Fruit fly (Drosophila melanogaster) whole organism, embryonic: ENCODE measurements around the gene Mcm5.

Experiments
- Abd-B ChIP-seq: fragments of 200-800 bp; sonication (Bioruptor generic); optimal IDR thresholded peaks from 2 replicates; lab custom pipeline; 2018; ENCODE audit warnings: missing biosample characterization, mild to moderate bottlenecking, missing genetic modification characterization, moderate library complexity
- Blimp-1 ChIP-seq: fragments of 200-800 bp; sonication (Bioruptor generic); optimal IDR thresholded peaks from 3 replicates; lab custom pipeline; 2018; ENCODE audit warnings: missing biosample characterization, missing genetic modification characterization, mild to moderate bottlenecking, moderate library complexity, missing genetic modification reagents
- BtbVII ChIP-seq: fragments of 200-800 bp; sonication (Bioruptor generic); optimal IDR thresholded peaks from 3 replicates; lab custom pipeline; 2017; ENCODE audit warnings: missing biosample characterization, mild to moderate bottlenecking, missing genetic modification characterization
- CG10462 ChIP-seq: fragments of 200-800 bp; sonication (Bioruptor generic); optimal IDR thresholded peaks from 2 replicates; lab custom pipeline; 2016; ENCODE audit warnings: missing biosample characterization, missing genetic modification characterization
- CG12391 ChIP-seq: fragments of 200-800 bp; sonication (Bioruptor generic); optimal IDR thresholded peaks from 3 replicates; lab custom pipeline; 2018; ENCODE audit warnings: missing biosample characterization, mild to moderate bottlenecking, missing genetic modification characterization, moderate library complexity
- CG14014 ChIP-seq: fragments of 200-800 bp; sonication (Bioruptor generic); IDR thresholded peaks from 2 replicates; pipeline ENCODE4 v1.3.6; 2022; ENCODE audit warnings: missing biosample characterization, missing genetic modification characterization
- CG14965 ChIP-seq: fragments of 200-800 bp; sonication (Bioruptor generic); optimal IDR thresholded peaks from 2 replicates; lab custom pipeline; 2016; ENCODE audit warnings: missing biosample characterization, missing genetic modification characterization, borderline replicate concordance
- CG1529 ChIP-seq: fragments of 200-800 bp; sonication (Bioruptor generic); optimal IDR thresholded peaks from 3 replicates; lab custom pipeline; 2018; ENCODE audit warnings: missing biosample characterization, missing genetic modification characterization
- CG15479 ChIP-seq: fragments of 200-800 bp; sonication (Bioruptor generic); optimal IDR thresholded peaks from 3 replicates; lab custom pipeline; 2019; ENCODE audit warnings: missing biosample characterization, mild to moderate bottlenecking, missing genetic modification characterization, moderate library complexity
- CG17186 ChIP-seq: fragments of 200-800 bp; sonication (Bioruptor generic); optimal IDR thresholded peaks from 3 replicates; lab custom pipeline; 2017; ENCODE audit warnings: missing biosample characterization, missing genetic modification reagents, missing genetic modification characterization
- CG17359 ChIP-seq: fragments of 200-800 bp; sonication (Bioruptor generic); optimal IDR thresholded peaks from 3 replicates; lab custom pipeline; 2018; ENCODE audit warnings: missing biosample characterization, mild to moderate bottlenecking, missing genetic modification characterization, moderate library complexity
- CG1832 ChIP-seq: fragments of 200-800 bp; sonication (Bioruptor generic); optimal IDR thresholded peaks from 2 replicates; lab custom pipeline; 2017; ENCODE audit warnings: missing biosample characterization, mild to moderate bottlenecking, missing genetic modification characterization, inconsistent platforms
- CG2889 ChIP-seq: fragments of 200-800 bp; sonication (Bioruptor generic); IDR thresholded peaks from 3 replicates; pipeline ENCODE4 v1.3.6; 2022; ENCODE audit warnings: missing biosample characterization, missing genetic modification characterization
- CG31365 ChIP-seq: fragments of 200-800 bp; sonication (Bioruptor generic); optimal IDR thresholded peaks from 2 replicates; lab custom pipeline; 2018; ENCODE audit warnings: missing biosample characterization, mild to moderate bottlenecking, missing genetic modification characterization
- CG33557 ChIP-seq: fragments of 200-800 bp; sonication (Bioruptor generic); optimal IDR thresholded peaks from 2 replicates; lab custom pipeline; 2019; ENCODE audit warnings: missing biosample characterization, mild to moderate bottlenecking, missing genetic modification characterization, moderate library complexity
- CG3726 ChIP-seq: fragments of 200-800 bp; sonication (Bioruptor generic); IDR thresholded peaks from 3 replicates; pipeline ENCODE4, ENCODE4 v1.3.6; 2022; ENCODE audit warnings: missing biosample characterization, missing genetic modification characterization
- CG4854 ChIP-seq: fragments of 200-800 bp; sonication (Bioruptor generic); optimal IDR thresholded peaks from 2 replicates; lab custom pipeline; 2016; ENCODE audit warnings: missing biosample characterization, missing genetic modification characterization, inconsistent platforms
- CG6791 ChIP-seq: fragments of 200-800 bp; sonication (Bioruptor generic); IDR thresholded peaks from 3 replicates; pipeline ENCODE4 v1.3.6; 2022; ENCODE audit warnings: missing biosample characterization, missing genetic modification characterization; ENCODE audit not compliant: partially characterized antibody
- CG8290 ChIP-seq, 3 experiments: fragments of 200-800 bp; sonication (Bioruptor generic); optimal IDR thresholded peaks; 2 replicates each; lab custom pipeline; 2016 to 2019; ENCODE audit warnings: missing biosample characterization in 3 of 3, missing genetic modification characterization in 3 of 3, mild to moderate bottlenecking in 2 of 3, moderate library complexity in 1 of 3
- CG9876 ChIP-seq: fragments of 200-800 bp; sonication (Bioruptor generic); optimal IDR thresholded peaks from 2 replicates; lab custom pipeline; 2016; ENCODE audit warnings: missing biosample characterization, missing genetic modification characterization
- Dref ChIP-seq: fragments of 200-800 bp; sonication (Bioruptor generic); IDR thresholded peaks from 2 replicates; pipeline ENCODE4 v1.3.6; 2022; ENCODE audit warnings: missing biosample characterization, missing genetic modification characterization
- ERR ChIP-seq: fragments of 200-800 bp; sonication (Bioruptor generic); optimal IDR thresholded peaks from 2 replicates; lab custom pipeline; 2016; ENCODE audit warnings: missing biosample characterization, missing genetic modification characterization
- H2.0 ChIP-seq: fragments of 200-800 bp; sonication (Bioruptor generic); IDR thresholded peaks from 2 replicates; pipeline ENCODE4 v1.3.6; 2022; ENCODE audit warnings: missing biosample characterization, missing genetic modification characterization
- Meics ChIP-seq: fragments of 200-800 bp; sonication (Bioruptor generic); optimal IDR thresholded peaks from 2 replicates; lab custom pipeline; 2017; ENCODE audit warnings: missing biosample characterization, mild to moderate bottlenecking, missing genetic modification characterization
- Oaz ChIP-seq: fragments of 200-800 bp; sonication (Bioruptor generic); IDR thresholded peaks from 2 replicates; pipeline ENCODE4 v1.3.6; 2022; ENCODE audit warnings: missing biosample characterization, missing genetic modification characterization
- Ptx1 ChIP-seq: fragments of 200-800 bp; sonication (Bioruptor generic); IDR thresholded peaks from 2 replicates; pipeline ENCODE4 v1.3.6; 2022; ENCODE audit warnings: missing biosample characterization, missing genetic modification characterization
- Side ChIP-seq: fragments of 200-800 bp; sonication (Bioruptor generic); optimal IDR thresholded peaks from 2 replicates; lab custom pipeline; 2016; ENCODE audit warnings: missing biosample characterization, missing genetic modification characterization
- Sox100B ChIP-seq: fragments of 200-800 bp; sonication (Bioruptor generic); optimal IDR thresholded peaks from 3 replicates; lab custom pipeline; 2018; ENCODE audit warnings: missing biosample characterization, mild to moderate bottlenecking, missing genetic modification characterization
- Sry-δ ChIP-seq: fragments of 200-800 bp; sonication (Bioruptor generic); optimal IDR thresholded peaks from 2 replicates; lab custom pipeline; 2016; ENCODE audit warnings: missing biosample characterization, missing genetic modification characterization
- ab ChIP-seq: fragments of 200-800 bp; sonication (Bioruptor generic); optimal IDR thresholded peaks from 2 replicates; lab custom pipeline; 2016; ENCODE audit warnings: missing biosample characterization, missing genetic modification characterization
- al ChIP-seq: fragments of 200-800 bp; sonication (Bioruptor generic); IDR thresholded peaks from 2 replicates; pipeline ENCODE4 v1.3.6; 2022; ENCODE audit warnings: missing biosample characterization, missing genetic modification characterization
- ap ChIP-seq: fragments of 200-800 bp; sonication (Bioruptor generic); IDR thresholded peaks from 2 replicates; pipeline ENCODE4 v1.3.6; 2022; ENCODE audit warnings: missing biosample characterization, missing genetic modification characterization
- btn ChIP-seq: fragments of 200-800 bp; sonication (Bioruptor generic); optimal IDR thresholded peaks from 2 replicates; lab custom pipeline; 2016; ENCODE audit warnings: missing biosample characterization, missing genetic modification characterization
- dimm ChIP-seq: fragments of 200-800 bp; sonication (Bioruptor generic); IDR thresholded peaks from 2 replicates; pipeline ENCODE4 v1.3.6; 2022; ENCODE audit warnings: missing biosample characterization, missing genetic modification characterization
- h ChIP-seq: fragments of >200 bp; optimal IDR thresholded peaks from 2 replicates; lab custom pipeline; 2017
- ind ChIP-seq: fragments of 200-800 bp; sonication (Bioruptor generic); optimal IDR thresholded peaks from 3 replicates; lab custom pipeline; 2016; ENCODE audit warnings: missing biosample characterization, missing genetic modification characterization
- kay ChIP-seq: fragments of 200-800 bp; sonication (Bioruptor generic); optimal IDR thresholded peaks from 2 replicates; lab custom pipeline; 2016; ENCODE audit warnings: missing biosample characterization, missing genetic modification characterization
- nau ChIP-seq: fragments of 200-800 bp; sonication (Bioruptor generic); optimal IDR thresholded peaks from 3 replicates; lab custom pipeline; 2017; ENCODE audit warnings: missing biosample characterization, mild to moderate bottlenecking, missing genetic modification characterization, missing genetic modification reagents
- nerfin-1 ChIP-seq: fragments of 200-800 bp; sonication (Bioruptor generic); optimal IDR thresholded peaks from 3 replicates; lab custom pipeline; 2019; ENCODE audit warnings: missing biosample characterization, mild to moderate bottlenecking, missing genetic modification characterization, moderate library complexity
- nerfin-2 ChIP-seq: fragments of 200-800 bp; sonication (Bioruptor generic); IDR thresholded peaks from 2 replicates; pipeline ENCODE4 v1.3.6; 2022; ENCODE audit warnings: missing biosample characterization, missing genetic modification characterization; ENCODE audit not compliant: partially characterized antibody
- pan ChIP-seq, 4 experiments: fragments of >200 bp in 3 of 4; fragments of 200-800 bp in 1 of 4; sonication (Bioruptor generic) in 1 of 4; optimal IDR thresholded peaks in 3 of 4; IDR thresholded peaks in 1 of 4; 2 replicates each; pipeline versions ENCODE4 v1.3.6 to Lab custom; 2017 to 2022; ENCODE audit warnings: missing biosample characterization in 2 of 4, missing genetic modification characterization in 2 of 4, mixed read lengths in 1 of 4
- peb ChIP-seq: fragments of 200-800 bp; sonication (Bioruptor generic); IDR thresholded peaks from 2 replicates; pipeline ENCODE4 v1.3.6; 2022; ENCODE audit warnings: missing biosample characterization, missing genetic modification characterization
- ro ChIP-seq: fragments of 200-800 bp; sonication (Bioruptor generic); IDR thresholded peaks from 2 replicates; pipeline ENCODE4 v1.3.6; 2022; ENCODE audit warnings: missing biosample characterization, missing genetic modification characterization
- sima ChIP-seq: fragments of 200-800 bp; sonication (Bioruptor generic); optimal IDR thresholded peaks from 2 replicates; lab custom pipeline; 2016; ENCODE audit warnings: missing biosample characterization, missing genetic modification characterization
- sisA ChIP-seq: fragments of 200-800 bp; sonication (Bioruptor generic); IDR thresholded peaks from 2 replicates; pipeline ENCODE4 v1.3.6; 2022; ENCODE audit warnings: missing biosample characterization, missing genetic modification characterization
- sqz ChIP-seq: fragments of 200-800 bp; sonication (Bioruptor generic); optimal IDR thresholded peaks from 3 replicates; lab custom pipeline; 2018; ENCODE audit warnings: missing biosample characterization, mild to moderate bottlenecking, missing genetic modification characterization
- tgo ChIP-seq: fragments of 200-800 bp; sonication (Bioruptor generic); IDR thresholded peaks from 3 replicates; pipeline ENCODE4 v1.3.6; 2022; ENCODE audit warnings: missing biosample characterization, missing genetic modification characterization
- tna ChIP-seq: fragments of 200-800 bp; sonication (Bioruptor generic); IDR thresholded peaks from 2 replicates; pipeline ENCODE4 v1.3.6; 2022; ENCODE audit warnings: missing biosample characterization, missing genetic modification characterization; ENCODE audit not compliant: partially characterized antibody
- trh ChIP-seq: fragments of 200-800 bp; sonication (Bioruptor generic); optimal IDR thresholded peaks from 2 replicates; lab custom pipeline; 2016; ENCODE audit warnings: missing biosample characterization, missing genetic modification characterization
- vnd ChIP-seq: fragments of 200-800 bp; sonication (Bioruptor generic); IDR thresholded peaks from 3 replicates; pipeline ENCODE4 v1.3.6; 2022; ENCODE audit warnings: missing biosample characterization, missing genetic modification characterization; ENCODE audit not compliant: partially characterized antibody

The Mcm5 gene

DNA sequence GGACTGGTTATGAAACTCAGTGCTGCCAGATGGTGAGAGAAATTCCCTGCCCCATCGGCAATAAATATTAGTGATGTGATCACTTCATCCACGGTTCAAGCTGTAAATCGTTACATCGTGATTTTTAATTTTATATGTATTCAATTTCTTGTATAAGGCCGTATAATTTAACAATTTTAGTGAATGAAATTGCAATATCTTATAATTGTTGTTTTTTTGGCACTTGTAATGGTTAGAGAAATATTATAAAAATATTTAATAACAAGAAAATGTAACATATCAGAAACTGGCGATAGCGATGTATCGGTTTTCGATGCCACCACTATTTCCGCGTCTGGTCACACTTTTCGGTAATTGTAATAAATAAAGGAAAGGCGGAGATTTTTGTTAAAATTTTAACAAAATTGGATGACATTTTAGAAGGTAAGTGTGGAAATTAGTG, 4.2 kb upstream of the Mcm5 start, which contains the start of the genes mRpL37 and Rbp1 (continued):
- TF ChIP-seq CG14965 (no peak), CG14014 (GFP tag; lab: Robert Waterston, UW) (peak; percentile 54; the same call in 1 of the 2 replicates), pan (optimal IDR thresholded peaks at IDR 0.05; lab: Kevin White, UChicago) (no peak), pan (GFP tag; optimal IDR thresholded peaks at IDR 0.05 in 1 of 2, IDR thresholded peaks at IDR 0.05 in 1 of 2) (no peak), trh (GFP tag; lab: Kevin White, UChicago) (peak; percentile 11), ERR (GFP tag; lab: Kevin White, UChicago) (no peak), nau (GFP tag; lab: Kevin White, UChicago) (no peak), Sox100B (peak; percentile 72), tgo (peak; percentile 50; the same call in 2 of the 3 replicates), ab (GFP tag; lab: Kevin White, UChicago) (no peak), CG10462 (GFP tag; lab: Kevin White, UChicago) (peak; percentile 15), Sry-δ (GFP tag; lab: Kevin White, UChicago) (peak; percentile 85), ind (peak; percentile 84), al (GFP tag; lab: Robert Waterston, UW) (peak; percentile 85), ap (GFP tag; lab: Robert Waterston, UW) (no peak), ro (GFP tag; lab: Robert Waterston, UW) (no peak), nerfin-2 (GFP tag; lab: Robert Waterston, UW) (peak; percentile 50; the same call in 1 of the 2 replicates), CG9876 (GFP tag; lab: Kevin White, UChicago) (no peak), vnd (GFP tag; lab: Robert Waterston, UW) (peak; percentile 88), CG8290 (GFP tag; optimal IDR thresholded peaks at IDR 0.05; lab: Kevin White, UChicago) (peak; percentile 71), CG8290 (tag; optimal IDR thresholded peaks at IDR 0.05; lab: Kevin White, UChicago) (no peak), sqz (GFP tag; lab: Kevin White, UChicago) (no peak), CG17359 (tag; lab: Kevin White, UChicago) (peak; percentile 50), btn (GFP tag; lab: Kevin White, UChicago) (no peak), CG4854 (peak; percentile 59), Dref (peak; percentile 46), CG1832 (GFP tag; lab: Kevin White, UChicago) (no peak), CG6791 (GFP tag; lab: Robert Waterston, UW) (peak; percentile 60; the same call in 2 of the 3 replicates), CG3726 (GFP tag; lab: Robert Waterston, UW) (no peak), peb (GFP tag; lab: Robert Waterston, UW) (peak; percentile 54; the same call in 1 of the 2 replicates), h (lab: Kevin White, UChicago) (no peak), Ptx1 (GFP tag; lab: Robert Waterston, UW) (peak; percentile 91), CG33557 (peak; percentile 80), CG2889 (GFP tag; lab: Robert Waterston, UW) (no peak), Side (no peak), BtbVII (no peak), sima (GFP tag; lab: Kevin White, UChicago) (no peak), dimm (GFP tag; lab: Robert Waterston, UW) (no peak), sisA (GFP tag; lab: Robert Waterston, UW) (peak; percentile 86), H2.0 (GFP tag; lab: Robert Waterston, UW) (no peak), nerfin-1 (tag; lab: Kevin White, UChicago) (no peak), CG31365 (tag; lab: Kevin White, UChicago) (no peak), CG17186 (GFP tag; lab: Kevin White, UChicago) (peak; percentile 21), Meics (GFP tag; lab: Kevin White, UChicago) (peak; percentile 65), tna (peak; percentile 31; the same call in 1 of the 2 replicates), kay (GFP tag; lab: Kevin White, UChicago) (peak; percentile 40), Oaz (GFP tag; lab: Robert Waterston, UW) (no peak), CG1529 (GFP tag; lab: Kevin White, UChicago) (peak; percentile 24), Blimp-1 (GFP tag; lab: Kevin White, UChicago) (no peak), Abd-B (peak; percentile 93), CG12391 (tag; lab: Kevin White, UChicago) (peak; percentile 88), CG15479 (GFP tag; lab: Kevin White, UChicago) (no peak)
